Worm (Caenorhabditis elegans): Measurements from ENCODE around the gene str-56.

The str-56 gene

ce11 chrV:15920273-15920672, 47.9 kb downstream of the str-56 start, which contains the start of gene F35E8.10:
Gene F35E8.10, minus strand, starts transcription at chrV:15920373.
- TF ChIP-seq ets-7 (tag; optimal IDR thresholded peaks at IDR 0.05) (no peak), ama-1 (optimal IDR thresholded peaks at IDR 0.05) (no peak), aly-1 (tag; optimal IDR thresholded peaks at IDR 0.05) (no peak), hmg-4 (GFP tag; optimal IDR thresholded peaks at IDR 0.05) (no peak), tra-4 (tag; optimal IDR thresholded peaks at IDR 0.05) (no peak)

- no peak for TF ChIP-seq ceh-36 (tag; optimal IDR thresholded peaks at IDR 0.05)
These were observed 48.7 kb downstream of the str-56 start, which contains the start of gene cdr-1 for ce11 chrV:15921102-15921501. Gene cdr-1, plus strand, starts transcription at chrV:15921309.

DNA sequence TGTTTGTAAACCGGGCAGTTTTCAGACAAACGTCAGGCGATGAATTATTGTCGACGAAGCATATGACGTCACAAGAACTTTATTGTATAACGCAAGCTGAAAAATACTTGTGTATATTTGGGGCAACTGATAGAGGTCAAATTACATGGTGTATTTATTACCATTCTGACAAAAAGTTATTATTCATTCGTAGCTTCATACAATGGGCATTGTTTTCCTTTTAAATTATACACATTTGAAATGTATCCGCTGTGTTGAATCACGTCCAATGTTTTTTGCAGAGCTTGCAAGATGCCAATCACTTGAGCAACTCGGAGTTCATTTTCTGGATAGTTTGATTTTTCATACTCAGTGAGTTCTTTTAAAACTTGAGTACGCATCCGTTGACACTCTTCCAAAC, 50.6 kb downstream of the str-56 start, which contains the start of gene F35E8.13:
Gene F35E8.13, plus strand, starts transcription at position 301 of the 400 bp plus-strand sequence.
- TF ChIP-seq ceh-36 (tag; optimal IDR thresholded peaks at IDR 0.05) (no peak), aly-1 (tag; optimal IDR thresholded peaks at IDR 0.05) (no peak), F13C5.2 (tag; optimal IDR thresholded peaks at IDR 0.05) (no peak), tbx-37 (GFP tag; conservative IDR thresholded peaks at IDR 0.05) (no peak), tbx-11 (GFP tag; IDR thresholded peaks at IDR 0.05) (no peak), B0310.2 (tag; optimal IDR thresholded peaks at IDR 0.05) (no peak), ama-1 (optimal IDR thresholded peaks at IDR 0.05) (no peak), ceh-13 (GFP tag; optimal IDR thresholded peaks at IDR 0.05) (no peak), hmg-4 (GFP tag; optimal IDR thresholded peaks at IDR 0.05) (no peak), scrt-1 (GFP tag; IDR thresholded peaks at IDR 0.05) (no peak), tra-4 (tag; optimal IDR thresholded peaks at IDR 0.05) (no peak), sea-1 (GFP tag; conservative IDR thresholded peaks at IDR 0.05) (no peak), pes-1 (GFP tag; IDR thresholded peaks at IDR 0.05) (no peak), flt-1 (GFP tag; IDR thresholded peaks at IDR 0.05) (no peak), ets-7 (tag; optimal IDR thresholded peaks at IDR 0.05) (no peak)

Measured in whole organism, early embryonic.